Fruit fly (Drosophila melanogaster) whole organism, adult: Measurements from ENCODE around the gene Mcm2.

Source experiments
- CG12768 ChIP-seq: fragments of 200-800 bp; sonication (Bioruptor generic); optimal IDR thresholded peaks from 2 replicates; lab custom pipeline; 2017; ENCODE audit warnings: missing biosample characterization, missing genetic modification characterization, mild to moderate bottlenecking, moderate library complexity, missing genetic modification reagents
- CG14711 ChIP-seq: fragments of 200-800 bp; sonication (Bioruptor generic); optimal IDR thresholded peaks from 2 replicates; lab custom pipeline; 2018; ENCODE audit warnings: missing biosample characterization, mild to moderate bottlenecking, missing genetic modification characterization, moderate library complexity
- CG1620 ChIP-seq: fragments of 200-800 bp; sonication (Bioruptor generic); optimal IDR thresholded peaks from 2 replicates; lab custom pipeline; 2016; ENCODE audit warnings: missing biosample characterization, missing genetic modification characterization
- CG33017 ChIP-seq: fragments of 200-800 bp; sonication (Bioruptor generic); optimal IDR thresholded peaks from 2 replicates; lab custom pipeline; 2018; ENCODE audit warnings: missing biosample characterization, mild to moderate bottlenecking, missing genetic modification characterization, moderate library complexity
- CG7045 ChIP-seq: fragments of 200-800 bp; sonication (Bioruptor generic); optimal IDR thresholded peaks from 2 replicates; lab custom pipeline; 2017; ENCODE audit warnings: missing biosample characterization, mild to moderate bottlenecking, missing genetic modification characterization
- CG7101 ChIP-seq: fragments of 200-800 bp; sonication (Bioruptor generic); optimal IDR thresholded peaks from 2 replicates; lab custom pipeline; 2018; ENCODE audit warnings: missing biosample characterization, mild to moderate bottlenecking, missing genetic modification characterization, moderate library complexity
- Clk ChIP-seq: fragments of 200-800 bp; sonication (Bioruptor generic); optimal IDR thresholded peaks from 2 replicates; lab custom pipeline; 2017; ENCODE audit warnings: missing biosample characterization, missing genetic modification characterization
- Hr96 ChIP-seq: fragments of 200-800 bp; sonication (Bioruptor generic); optimal IDR thresholded peaks from 2 replicates; lab custom pipeline; 2016; ENCODE audit warnings: missing biosample characterization, missing genetic modification characterization
- bab1 ChIP-seq: fragments of 200-800 bp; sonication (Bioruptor generic); optimal IDR thresholded peaks from 3 replicates; lab custom pipeline; 2019; ENCODE audit warnings: missing biosample characterization, mild to moderate bottlenecking, missing genetic modification characterization, moderate library complexity
- cic ChIP-seq: fragments of 200-800 bp; sonication (Bioruptor generic); optimal IDR thresholded peaks from 2 replicates; lab custom pipeline; 2017; ENCODE audit warnings: missing biosample characterization, mild to moderate bottlenecking, missing genetic modification characterization, moderate library complexity
- cnc ChIP-seq, 2 experiments: fragments of >200 bp; optimal IDR thresholded peaks; 2 replicates each; lab custom pipeline; 2017
- kay ChIP-seq: fragments of 200-800 bp; sonication (Bioruptor generic); peaks from one replicate; lab custom pipeline; 2016; ENCODE audit warnings: missing biosample characterization, missing genetic modification characterization, borderline replicate concordance
- ovo ChIP-seq: fragments of 200-800 bp; sonication (Bioruptor generic); optimal IDR thresholded peaks from 2 replicates; lab custom pipeline; 2016; ENCODE audit warnings: missing biosample characterization, missing genetic modification characterization
- pad ChIP-seq: fragments of 200-800 bp; sonication (Bioruptor generic); optimal IDR thresholded peaks from 3 replicates; lab custom pipeline; 2017; ENCODE audit warnings: missing biosample characterization, missing genetic modification characterization, mild to moderate bottlenecking, moderate library complexity, missing genetic modification reagents
- tj ChIP-seq: fragments of 200-800 bp; sonication (Bioruptor generic); optimal IDR thresholded peaks from 3 replicates; lab custom pipeline; 2017; ENCODE audit warnings: missing biosample characterization, mild to moderate bottlenecking, missing genetic modification characterization, moderate library complexity

The Mcm2 gene

DNA sequence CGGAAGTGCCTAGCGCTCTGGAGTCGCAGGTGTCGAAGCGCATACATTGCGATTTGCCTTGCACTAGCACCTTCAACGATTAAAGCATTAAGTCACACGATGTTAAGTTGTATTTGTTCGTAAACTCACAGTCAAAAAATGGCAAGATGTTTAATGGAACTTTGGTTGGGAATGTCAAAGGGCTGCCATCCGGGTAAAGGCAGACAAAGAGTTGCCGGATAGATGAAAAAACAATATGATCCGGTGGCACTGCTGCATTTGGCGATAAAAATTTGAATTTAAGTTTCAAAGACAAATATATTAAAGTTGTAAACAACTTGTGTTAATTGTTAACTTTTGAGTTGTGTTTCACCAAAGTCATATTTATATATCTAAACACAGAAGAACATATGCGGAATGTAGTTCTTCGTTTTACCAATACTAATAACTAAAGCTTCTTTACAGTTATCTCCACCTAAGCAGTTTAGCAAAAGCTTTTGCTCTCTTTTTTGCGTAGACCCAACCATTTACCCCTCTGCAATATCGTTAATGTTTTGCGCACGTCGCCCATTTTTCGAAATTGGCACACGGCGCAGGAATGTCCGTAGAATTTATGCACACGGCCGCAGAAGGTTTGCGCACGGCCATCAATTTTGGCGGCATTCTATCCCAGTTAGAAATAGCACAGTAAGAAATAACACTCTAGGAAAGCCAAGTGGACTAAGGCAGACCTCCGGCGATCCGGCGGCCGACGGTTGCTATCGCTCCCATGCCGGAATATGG is 51.8 kb downstream of the Mcm2 start, which contains the start of gene Coq2:
TSS of gene Coq2 (minus strand) at position 200 of the 762 bp plus-strand sequence.
- TF ChIP-seq CG1620 (GFP tag; lab: Kevin White, UChicago) (no peak), kay (GFP tag; lab: Kevin White, UChicago) (no peak), cnc (optimal IDR thresholded peaks at IDR 0.05; lab: Kevin White, UChicago) (no peak), tj (GFP tag; lab: Kevin White, UChicago) (peak; percentile 21), CG7101 (no peak), CG12768 (GFP tag; lab: Kevin White, UChicago) (no peak), cic (GFP tag; lab: Kevin White, UChicago) (no peak), bab1 (peak; percentile 61), CG14711 (tag; lab: Kevin White, UChicago) (no peak), pad (GFP tag; lab: Kevin White, UChicago) (peak; percentile 99), ovo (peak; percentile 28)

DNA sequence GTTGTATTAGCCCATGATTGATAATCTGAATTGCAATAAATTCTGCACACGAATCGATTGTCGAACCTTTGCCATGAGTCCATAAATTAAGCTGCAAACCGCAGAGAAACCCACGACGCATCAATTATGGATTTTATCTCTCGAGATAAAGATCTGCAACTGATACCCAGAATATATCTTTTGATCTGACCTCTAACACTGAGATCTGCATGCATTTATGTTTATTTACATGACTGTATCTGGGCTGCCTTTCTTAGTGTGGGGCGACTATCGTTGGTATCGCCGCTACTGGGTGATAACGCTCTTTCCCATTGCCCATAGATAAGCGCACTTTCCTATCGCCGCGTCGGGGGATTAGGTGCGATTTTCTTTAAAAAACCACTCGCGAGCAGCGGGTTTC is 52.4 kb downstream of the Mcm2 start, which contains the start of gene Ctr1B:
TSS of gene Ctr1B (plus strand) at position 398 of the 400 bp plus-strand sequence.
- TF ChIP-seq bab1 (no peak), CG33017 (tag; lab: Kevin White, UChicago) (no peak), Clk (GFP tag; lab: Kevin White, UChicago) (no peak), CG7045 (no peak), Hr96 (GFP tag; lab: Kevin White, UChicago) (no peak)
